Fruit fly (Drosophila melanogaster): ENCODE measurements around the gene CG13481.

- no peak for TF ChIP-seq CG8478 (optimal IDR thresholded peaks at IDR 0.05)
- TF ChIP-seq CTCF (optimal IDR thresholded peaks at IDR 0.05), result no peak
Measured at dm6 chr3L:14338886-14339285, 30.6 kb downstream of the CG13481 start.
